Worm (Caenorhabditis elegans): ENCODE data around the gene srh-169.

srh-169 gene

ce11 chrV:4038557-4038956 is 9.1 kb upstream of the srh-169 start:
- TF ChIP-seq ama-1 (optimal IDR thresholded peaks at IDR 0.05), result no peak
- no peak for TF ChIP-seq ceh-36 (tag; optimal IDR thresholded peaks at IDR 0.05)
- TF ChIP-seq ets-7 (tag; optimal IDR thresholded peaks at IDR 0.05), result no peak
- TF ChIP-seq tbx-11 (GFP tag; IDR thresholded peaks at IDR 0.05), result no peak
- no peak for TF ChIP-seq F13C5.2 (tag; optimal IDR thresholded peaks at IDR 0.05)
- no peak for TF ChIP-seq flt-1 (GFP tag; IDR thresholded peaks at IDR 0.05)
- TF ChIP-seq tbx-37 (GFP tag; conservative IDR thresholded peaks at IDR 0.05), result no peak
- no peak for TF ChIP-seq aly-1 (tag; optimal IDR thresholded peaks at IDR 0.05)
- TF ChIP-seq tra-4 (tag; optimal IDR thresholded peaks at IDR 0.05), result no peak
- TF ChIP-seq hnd-1 (tag; optimal IDR thresholded peaks at IDR 0.05), result no peak
- TF ChIP-seq sea-1 (GFP tag; conservative IDR thresholded peaks at IDR 0.05), result no peak
- no peak for TF ChIP-seq pes-1 (GFP tag; IDR thresholded peaks at IDR 0.05)
- no peak for TF ChIP-seq hmg-4 (GFP tag; optimal IDR thresholded peaks at IDR 0.05)
- TF ChIP-seq B0310.2 (tag; optimal IDR thresholded peaks at IDR 0.05), result no peak
- TF ChIP-seq ceh-13 (GFP tag; optimal IDR thresholded peaks at IDR 0.05), result no peak
- no peak for TF ChIP-seq hmbx-1 (tag; optimal IDR thresholded peaks at IDR 0.05)
- no peak for TF ChIP-seq scrt-1 (GFP tag; IDR thresholded peaks at IDR 0.05)

ce11 chrV:4041853-4042424 is 5.7 kb upstream of the srh-169 start, which contains the start of the genes C49G7.10 and irg-2:
C49G7.10 (minus strand) TSS chrV:4042021.
irg-2 (plus strand) TSS chrV:4042181.
- TF ChIP-seq tbx-11 (GFP tag; IDR thresholded peaks at IDR 0.05) (no peak), tra-4 (tag; optimal IDR thresholded peaks at IDR 0.05) (no peak), F13C5.2 (tag; optimal IDR thresholded peaks at IDR 0.05) (no peak), flt-1 (GFP tag; IDR thresholded peaks at IDR 0.05) (no peak), pes-1 (GFP tag; IDR thresholded peaks at IDR 0.05) (no peak), ets-7 (tag; optimal IDR thresholded peaks at IDR 0.05) (no peak), hmg-4 (GFP tag; optimal IDR thresholded peaks at IDR 0.05) (no peak), hmbx-1 (tag; optimal IDR thresholded peaks at IDR 0.05) (no peak), aly-1 (tag; optimal IDR thresholded peaks at IDR 0.05) (no peak)

- TF ChIP-seq ceh-36 (tag; optimal IDR thresholded peaks at IDR 0.05), result no peak
- no peak for TF ChIP-seq aly-1 (tag; optimal IDR thresholded peaks at IDR 0.05)
- no peak for TF ChIP-seq B0310.2 (tag; optimal IDR thresholded peaks at IDR 0.05)
- TF ChIP-seq hmbx-1 (tag; optimal IDR thresholded peaks at IDR 0.05), result no peak
- no peak for TF ChIP-seq tra-4 (tag; optimal IDR thresholded peaks at IDR 0.05)
- TF ChIP-seq pes-1 (GFP tag; IDR thresholded peaks at IDR 0.05), result no peak
- TF ChIP-seq hnd-1 (tag; optimal IDR thresholded peaks at IDR 0.05), result no peak
- no peak for TF ChIP-seq ceh-13 (GFP tag; optimal IDR thresholded peaks at IDR 0.05)
- no peak for TF ChIP-seq scrt-1 (GFP tag; IDR thresholded peaks at IDR 0.05)
- no peak for TF ChIP-seq hmg-4 (GFP tag; optimal IDR thresholded peaks at IDR 0.05)
- TF ChIP-seq flt-1 (GFP tag; IDR thresholded peaks at IDR 0.05), result no peak
- TF ChIP-seq ets-7 (tag; optimal IDR thresholded peaks at IDR 0.05), result no peak
- TF ChIP-seq tbx-37 (GFP tag; conservative IDR thresholded peaks at IDR 0.05), result no peak
- no peak for TF ChIP-seq ama-1 (optimal IDR thresholded peaks at IDR 0.05)
- TF ChIP-seq tbx-11 (GFP tag; IDR thresholded peaks at IDR 0.05), result no peak
Measured at ce11 chrV:4043632-4044031, 4.0 kb upstream of the srh-169 start, which contains the start of gene phat-3. phat-3 (plus strand) TSS chrV:4043932.

- no peak for TF ChIP-seq hnd-1 (tag; optimal IDR thresholded peaks at IDR 0.05)
- TF ChIP-seq ceh-13 (GFP tag; optimal IDR thresholded peaks at IDR 0.05), result no peak
- no peak for TF ChIP-seq ets-7 (tag; optimal IDR thresholded peaks at IDR 0.05)
- TF ChIP-seq sea-1 (GFP tag; conservative IDR thresholded peaks at IDR 0.05), result no peak
- no peak for TF ChIP-seq ama-1 (optimal IDR thresholded peaks at IDR 0.05)
- no peak for TF ChIP-seq hmg-4 (GFP tag; optimal IDR thresholded peaks at IDR 0.05)
- no peak for TF ChIP-seq tbx-11 (GFP tag; IDR thresholded peaks at IDR 0.05)
- TF ChIP-seq tra-4 (tag; optimal IDR thresholded peaks at IDR 0.05), result no peak
- TF ChIP-seq aly-1 (tag; optimal IDR thresholded peaks at IDR 0.05), result no peak
- TF ChIP-seq flt-1 (GFP tag; IDR thresholded peaks at IDR 0.05), result no peak
- TF ChIP-seq tbx-37 (GFP tag; conservative IDR thresholded peaks at IDR 0.05), result no peak
- no peak for TF ChIP-seq hmbx-1 (tag; optimal IDR thresholded peaks at IDR 0.05)
- TF ChIP-seq B0310.2 (tag; optimal IDR thresholded peaks at IDR 0.05), result no peak
- TF ChIP-seq F13C5.2 (tag; optimal IDR thresholded peaks at IDR 0.05), result no peak
- no peak for TF ChIP-seq ceh-36 (tag; optimal IDR thresholded peaks at IDR 0.05)
- no peak for TF ChIP-seq pes-1 (GFP tag; IDR thresholded peaks at IDR 0.05)
- no peak for TF ChIP-seq scrt-1 (GFP tag; IDR thresholded peaks at IDR 0.05)
Measured at ce11 chrV:4046122-4046521, 1.5 kb upstream of the srh-169 start, which contains the start of gene phat-7. phat-7 (plus strand) TSS chrV:4046422.

ce11 chrV:4055025-4055424 is 7.4 kb downstream of the srh-169 start, which contains the start of gene djr-1.2:
djr-1.2 (minus strand) TSS chrV:4055125.
- TF ChIP-seq ama-1 (optimal IDR thresholded peaks at IDR 0.05) (no peak), sea-1 (GFP tag; conservative IDR thresholded peaks at IDR 0.05) (no peak), F13C5.2 (tag; optimal IDR thresholded peaks at IDR 0.05) (no peak), ets-7 (tag; optimal IDR thresholded peaks at IDR 0.05) (no peak), hnd-1 (tag; optimal IDR thresholded peaks at IDR 0.05) (no peak), tbx-37 (GFP tag; conservative IDR thresholded peaks at IDR 0.05) (no peak), pes-1 (GFP tag; IDR thresholded peaks at IDR 0.05) (no peak), ceh-13 (GFP tag; optimal IDR thresholded peaks at IDR 0.05) (no peak), aly-1 (tag; optimal IDR thresholded peaks at IDR 0.05) (no peak), hmg-4 (GFP tag; optimal IDR thresholded peaks at IDR 0.05) (no peak), tbx-11 (GFP tag; IDR thresholded peaks at IDR 0.05) (no peak)

- no peak for TF ChIP-seq sea-1 (GFP tag; conservative IDR thresholded peaks at IDR 0.05)
- no peak for TF ChIP-seq hnd-1 (tag; optimal IDR thresholded peaks at IDR 0.05)
- TF ChIP-seq hmg-4 (GFP tag; optimal IDR thresholded peaks at IDR 0.05), result no peak
- no peak for TF ChIP-seq flt-1 (GFP tag; IDR thresholded peaks at IDR 0.05)
- no peak for TF ChIP-seq tbx-37 (GFP tag; conservative IDR thresholded peaks at IDR 0.05)
Measured at ce11 chrV:4056203-4056602, 8.6 kb downstream of the srh-169 start.

- no peak for TF ChIP-seq hmg-4 (GFP tag; optimal IDR thresholded peaks at IDR 0.05)
- no peak for TF ChIP-seq sea-1 (GFP tag; conservative IDR thresholded peaks at IDR 0.05)
- no peak for TF ChIP-seq tbx-11 (GFP tag; IDR thresholded peaks at IDR 0.05)
- TF ChIP-seq B0310.2 (tag; optimal IDR thresholded peaks at IDR 0.05), result no peak
- no peak for TF ChIP-seq hnd-1 (tag; optimal IDR thresholded peaks at IDR 0.05)
- TF ChIP-seq tra-4 (tag; optimal IDR thresholded peaks at IDR 0.05), result no peak
- TF ChIP-seq ceh-36 (tag; optimal IDR thresholded peaks at IDR 0.05), result no peak
- TF ChIP-seq ama-1 (optimal IDR thresholded peaks at IDR 0.05), result no peak
- no peak for TF ChIP-seq flt-1 (GFP tag; IDR thresholded peaks at IDR 0.05)
- no peak for TF ChIP-seq pes-1 (GFP tag; IDR thresholded peaks at IDR 0.05)
- TF ChIP-seq scrt-1 (GFP tag; IDR thresholded peaks at IDR 0.05), result no peak
- no peak for TF ChIP-seq F13C5.2 (tag; optimal IDR thresholded peaks at IDR 0.05)
- no peak for TF ChIP-seq hmbx-1 (tag; optimal IDR thresholded peaks at IDR 0.05)
- no peak for TF ChIP-seq tbx-37 (GFP tag; conservative IDR thresholded peaks at IDR 0.05)
- no peak for TF ChIP-seq aly-1 (tag; optimal IDR thresholded peaks at IDR 0.05)
- TF ChIP-seq ets-7 (tag; optimal IDR thresholded peaks at IDR 0.05), result no peak
Measured at ce11 chrV:4073455-4073854, 25.8 kb downstream of the srh-169 start, which contains the start of gene otpl-2. otpl-2 (plus strand) TSS chrV:4073755.
